Worm (Caenorhabditis elegans) whole organism, early embryonic: Measurements from ENCODE around the gene D1044.6.

Experiments
- ama-1 ChIP-seq: fragments of 150-350 bp; optimal IDR thresholded peaks from 2 replicates; lab custom pipeline; 2014
- flt-1 ChIP-seq: fragments of 200-800 bp; sonication (Bioruptor generic); IDR thresholded peaks from 2 replicates; pipeline ENCODE4 v1.3.6; 2022; ENCODE audit warnings: missing genetic modification characterization, missing compliant biosample characterization
- pes-1 ChIP-seq: fragments of 200-800 bp; sonication (Bioruptor generic); IDR thresholded peaks from 2 replicates; pipeline ENCODE4 v1.3.6; 2022; ENCODE audit warnings: missing genetic modification reagents, missing genetic modification characterization, missing compliant biosample characterization

ce11 chrIII:5570814-5571443 lies 28.0 kb upstream of the D1044.6 start:
- TF ChIP-seq ama-1 (lab: Kevin White, UChicago) (no peak), flt-1 (no peak), pes-1 (GFP tag; lab: Robert Waterston, UW) (no peak)
